Worm (Caenorhabditis elegans): Measurements from ENCODE around the gene R01H2.8.

ce11 chrIII:7091042-7091441 lies 22.2 kb downstream of the R01H2.8 start, which contains the start of gene ZK418.2:
- TF ChIP-seq aha-1 (tag; optimal IDR thresholded peaks at IDR 0.05) (no peak), ama-1 (optimal IDR thresholded peaks at IDR 0.05) (no peak), nhr-76 (tag; optimal IDR thresholded peaks at IDR 0.05) (no peak), egl-27 (tag; optimal IDR thresholded peaks at IDR 0.05) (no peak), mdl-1 (tag; optimal IDR thresholded peaks at IDR 0.05) (no peak), nhr-12 (tag; optimal IDR thresholded peaks at IDR 0.05) (no peak), F16B12.6 (tag; optimal IDR thresholded peaks at IDR 0.05) (no peak)
